Fruit fly (Drosophila melanogaster) whole organism, pupa: Measurements from ENCODE around the gene Ance-3.

ENCODE experiments used
- CG10348 ChIP-seq: fragments of 200-800 bp; sonication (Bioruptor generic); IDR thresholded peaks from 2 replicates; pipeline ENCODE4 v1.3.6; 2022; ENCODE audit warnings: missing biosample characterization, missing genetic modification characterization
- CG12605 ChIP-seq: fragments of 200-800 bp; sonication (Bioruptor generic); IDR thresholded peaks from 2 replicates; pipeline ENCODE4 v1.3.6; 2022; ENCODE audit warnings: missing biosample characterization, missing genetic modification characterization
- CG13204 ChIP-seq: fragments of 200-800 bp; sonication (Bioruptor generic); optimal IDR thresholded peaks from 2 replicates; lab custom pipeline; 2018; ENCODE audit warnings: missing biosample characterization, mild to moderate bottlenecking, missing genetic modification characterization, moderate library complexity
- CG14655 ChIP-seq: fragments of 200-800 bp; sonication (Bioruptor generic); optimal IDR thresholded peaks from 3 replicates; lab custom pipeline; 2017; ENCODE audit warnings: mild to moderate bottlenecking, missing biosample characterization, missing genetic modification reagents, missing genetic modification characterization
- CG15710 ChIP-seq: fragments of 200-800 bp; sonication (Bioruptor generic); optimal IDR thresholded peaks from 2 replicates; lab custom pipeline; 2018; ENCODE audit warnings: missing biosample characterization, mild to moderate bottlenecking, missing genetic modification characterization, moderate library complexity
- CG17806 ChIP-seq: fragments of 200-800 bp; sonication (Bioruptor generic); optimal IDR thresholded peaks from 2 replicates; lab custom pipeline; 2018; ENCODE audit warnings: missing biosample characterization, mild to moderate bottlenecking, missing genetic modification characterization, moderate library complexity
- CG32121 ChIP-seq: fragments of 200-800 bp; sonication (Bioruptor generic); IDR thresholded peaks from 2 replicates; pipeline ENCODE4 v1.3.6; 2022; ENCODE audit warnings: missing biosample characterization, missing genetic modification characterization
- CG34367 ChIP-seq: fragments of 200-800 bp; sonication (Bioruptor generic); optimal IDR thresholded peaks from 2 replicates; lab custom pipeline; 2018; ENCODE audit warnings: missing biosample characterization, mild to moderate bottlenecking, missing genetic modification characterization
- CG4496 ChIP-seq: fragments of 200-800 bp; sonication (Bioruptor generic); IDR thresholded peaks from 3 replicates; pipeline ENCODE4 v1.3.6; 2022; ENCODE audit warnings: missing biosample characterization, missing genetic modification characterization
- CG8159 ChIP-seq: fragments of 200-800 bp; sonication (Bioruptor generic); optimal IDR thresholded peaks from 3 replicates; lab custom pipeline; 2018; ENCODE audit warnings: missing biosample characterization, mild to moderate bottlenecking, missing genetic modification characterization, moderate library complexity
- CG8301 ChIP-seq: fragments of 200-800 bp; sonication (Bioruptor generic); optimal IDR thresholded peaks from 2 replicates; lab custom pipeline; 2018; ENCODE audit warnings: missing biosample characterization, mild to moderate bottlenecking, missing genetic modification characterization
- CG9948 ChIP-seq: fragments of 200-800 bp; sonication (Bioruptor generic); optimal IDR thresholded peaks from 2 replicates; lab custom pipeline; 2018; ENCODE audit warnings: missing biosample characterization, mild to moderate bottlenecking, missing genetic modification characterization, moderate library complexity
- D1 ChIP-seq: fragments of 200-800 bp; sonication (Bioruptor generic); optimal IDR thresholded peaks from 2 replicates; lab custom pipeline; 2018; ENCODE audit warnings: missing biosample characterization, mild to moderate bottlenecking, missing genetic modification characterization, moderate library complexity
- EcR ChIP-seq: fragments of 200-800 bp; sonication (Bioruptor generic); optimal IDR thresholded peaks from 3 replicates; lab custom pipeline; 2019; ENCODE audit warnings: missing biosample characterization, missing genetic modification characterization, mild to moderate bottlenecking, moderate library complexity, missing genetic modification reagents
- Ets98B ChIP-seq: fragments of 200-800 bp; sonication (Bioruptor generic); IDR thresholded peaks from 2 replicates; pipeline ENCODE4 v1.3.6; 2022; ENCODE audit warnings: missing biosample characterization, missing genetic modification characterization
- Pif1A ChIP-seq: fragments of 200-800 bp; sonication (Bioruptor generic); optimal IDR thresholded peaks from 3 replicates; lab custom pipeline; 2016; ENCODE audit warnings: missing biosample characterization, missing genetic modification characterization
- Pif1B ChIP-seq: fragments of 200-800 bp; sonication (Bioruptor generic); optimal IDR thresholded peaks from 3 replicates; lab custom pipeline; 2016; ENCODE audit warnings: missing biosample characterization, missing genetic modification characterization
- Snoo ChIP-seq: fragments of 200-800 bp; sonication (Bioruptor generic); optimal IDR thresholded peaks from 3 replicates; lab custom pipeline; 2017; ENCODE audit warnings: missing biosample characterization, mild to moderate bottlenecking, missing genetic modification characterization, inconsistent platforms
- fd96Ca ChIP-seq: fragments of 200-800 bp; sonication (Bioruptor generic); IDR thresholded peaks from 3 replicates; pipeline ENCODE4 v1.3.6; 2022; ENCODE audit warnings: missing biosample characterization, missing genetic modification characterization
- gl ChIP-seq: fragments of 200-800 bp; sonication (Bioruptor generic); optimal IDR thresholded peaks from 2 replicates; lab custom pipeline; 2018; ENCODE audit warnings: missing biosample characterization, mild to moderate bottlenecking, missing genetic modification characterization
- rn ChIP-seq: fragments of 200-800 bp; sonication (Bioruptor generic); IDR thresholded peaks from 2 replicates; pipeline ENCODE4 v1.3.6; 2022; ENCODE audit warnings: missing biosample characterization, missing genetic modification characterization

The Ance-3 gene

DNA sequence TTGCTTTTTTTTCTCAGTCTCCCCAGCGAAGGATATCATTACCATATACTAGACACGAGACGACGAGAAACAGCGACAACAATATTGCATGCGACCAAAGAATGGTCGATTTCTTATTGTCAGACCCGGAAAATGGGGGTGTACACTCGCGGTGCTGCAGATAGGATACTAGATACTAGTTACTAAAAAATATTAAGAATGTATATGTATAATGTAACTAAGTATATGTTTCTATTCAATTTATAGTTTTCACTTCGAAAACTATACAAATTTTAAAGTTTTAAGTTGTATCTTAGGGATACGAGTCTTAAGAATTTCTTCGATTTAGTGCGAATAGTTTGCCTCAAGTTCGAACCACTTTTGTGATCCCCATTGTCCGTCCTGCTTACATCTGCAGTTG, 21.1 kb upstream of the Ance-3 start:
- TF ChIP-seq fd96Ca (GFP tag; lab: Robert Waterston, UW) = no peak
- peak; percentile 48 for TF ChIP-seq CG15710 (tag; lab: Kevin White, UChicago)
- TF ChIP-seq CG12605 (GFP tag; lab: Robert Waterston, UW) = peak; percentile 33; the same call in 1 of the 2 replicates
- TF ChIP-seq Pif1B (GFP tag; lab: Kevin White, UChicago) = no peak
- TF ChIP-seq CG17806 (tag; lab: Kevin White, UChicago) = peak; percentile 68
- TF ChIP-seq CG14655 = no peak
- peak; percentile 29; the same call in 1 of the 3 replicates for TF ChIP-seq CG4496
- TF ChIP-seq CG13204 (GFP tag; lab: Kevin White, UChicago) = peak; percentile 21
- TF ChIP-seq EcR (GFP tag; lab: Kevin White, UChicago) = no peak
- no peak for TF ChIP-seq CG32121 (GFP tag; lab: Robert Waterston, UW)
- TF ChIP-seq CG34367 (tag; lab: Kevin White, UChicago) = peak; percentile 29
- TF ChIP-seq CG9948 (tag; lab: Kevin White, UChicago) = peak; percentile 60
- TF ChIP-seq CG10348 (GFP tag; lab: Robert Waterston, UW) = no peak
- no peak for TF ChIP-seq Pif1A (GFP tag; lab: Kevin White, UChicago)
- TF ChIP-seq, all 21 proteins: peak for 7

dm6 chr2L:13900111-13900930, 14.2 kb upstream of the Ance-3 start:
- TF ChIP-seq fd96Ca (GFP tag; lab: Robert Waterston, UW) (peak; percentile 27; the same call in 1 of the 3 replicates), CG9948 (tag; lab: Kevin White, UChicago) (no peak)

DNA sequence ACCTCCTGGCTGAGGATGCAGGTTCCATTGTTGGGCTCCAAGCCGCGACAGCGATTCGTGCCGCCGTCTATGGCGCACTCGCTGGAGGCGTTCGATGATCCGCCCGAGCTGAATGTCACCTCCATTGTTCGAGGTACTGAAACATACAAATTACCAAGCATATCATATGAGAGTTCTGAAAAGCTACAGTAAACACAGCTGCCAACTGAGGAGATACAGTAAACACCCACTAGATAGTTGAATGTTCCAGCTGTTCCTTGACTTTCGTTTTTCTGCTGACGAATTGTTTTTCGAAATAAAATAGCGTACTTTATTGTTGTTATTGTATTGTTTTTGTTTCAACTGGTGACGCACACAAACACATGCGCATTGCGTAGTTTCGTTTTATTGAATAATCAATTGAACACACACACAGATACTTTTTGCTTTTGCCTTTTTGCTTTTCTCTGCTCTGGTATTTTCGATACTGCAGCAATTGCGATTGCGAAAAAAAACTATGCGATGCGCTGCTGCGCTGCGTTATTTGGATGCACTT, 10.7 kb upstream of the Ance-3 start:
- TF ChIP-seq D1 (tag; lab: Kevin White, UChicago) (no peak), CG32121 (GFP tag; lab: Robert Waterston, UW) (no peak), CG12605 (GFP tag; lab: Robert Waterston, UW) (no peak), fd96Ca (GFP tag; lab: Robert Waterston, UW) (no peak), CG4496 (no peak), EcR (GFP tag; lab: Kevin White, UChicago) (peak; percentile 39)
- TF ChIP-seq, all 21 proteins: peak for 1

DNA sequence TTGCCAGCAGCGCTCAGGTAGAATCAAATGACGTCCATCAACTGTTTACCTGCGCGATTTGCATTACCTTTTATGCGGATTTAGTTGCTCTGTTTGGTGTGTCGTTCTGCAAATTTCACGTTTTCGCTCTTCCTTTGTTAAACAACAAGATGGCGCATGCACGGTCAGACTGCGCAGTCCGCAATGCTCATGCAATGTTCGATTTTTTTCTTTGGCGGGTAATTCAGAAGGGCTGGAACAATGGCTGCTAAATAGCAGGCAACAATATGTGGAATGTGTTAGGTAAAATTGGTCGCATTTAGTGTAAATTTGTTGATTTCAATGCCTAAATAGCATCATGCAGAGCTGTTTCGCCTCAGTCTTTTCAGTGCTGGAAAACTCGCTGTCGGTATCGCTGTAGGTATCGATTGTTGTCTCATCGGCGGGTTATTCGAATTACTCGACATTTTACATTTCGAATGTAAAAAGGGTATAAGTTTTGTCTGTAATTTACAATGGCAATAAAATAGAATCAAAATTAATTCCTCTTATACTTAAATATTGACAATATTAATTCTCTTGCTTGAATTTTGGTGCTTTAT, 10.1 kb upstream of the Ance-3 start, which contains the start of gene Smg5:
Smg5 (minus strand) TSS at position 331 of the 581 bp plus-strand sequence.
- TF ChIP-seq CG17806 (tag; lab: Kevin White, UChicago) = peak; percentile 59
- peak; percentile 72 for TF ChIP-seq Snoo
- peak; percentile 93 for TF ChIP-seq CG4496
- no peak for TF ChIP-seq CG13204 (GFP tag; lab: Kevin White, UChicago)
- TF ChIP-seq gl (tag; lab: Kevin White, UChicago) = no peak
- TF ChIP-seq CG14655 = no peak
- no peak for TF ChIP-seq D1 (tag; lab: Kevin White, UChicago)
- TF ChIP-seq CG32121 (GFP tag; lab: Robert Waterston, UW) = peak; percentile 90
- TF ChIP-seq CG8159 (tag; lab: Kevin White, UChicago) = no peak
- TF ChIP-seq CG12605 (GFP tag; lab: Robert Waterston, UW) = 0 out of 2 replicates have a peak, but pooled peaks have one; percentile 17
- TF ChIP-seq EcR (GFP tag; lab: Kevin White, UChicago) = no peak
- TF ChIP-seq fd96Ca (GFP tag; lab: Robert Waterston, UW) = peak; percentile 98
- peak; percentile 41 for TF ChIP-seq CG9948 (tag; lab: Kevin White, UChicago)
- no peak for TF ChIP-seq Pif1A (GFP tag; lab: Kevin White, UChicago)
- TF ChIP-seq Pif1B (GFP tag; lab: Kevin White, UChicago) = no peak
- TF ChIP-seq CG8301 (tag; lab: Kevin White, UChicago) = peak; percentile 63
- TF ChIP-seq rn (GFP tag; lab: Robert Waterston, UW) = peak; percentile 65
- peak; percentile 55; the same call in 1 of the 2 replicates for TF ChIP-seq CG10348 (GFP tag; lab: Robert Waterston, UW)
- peak; percentile 89 for TF ChIP-seq Ets98B (GFP tag; lab: Robert Waterston, UW)
- TF ChIP-seq CG34367 (tag; lab: Kevin White, UChicago) = peak; percentile 72
- TF ChIP-seq CG15710 (tag; lab: Kevin White, UChicago) = peak; percentile 80

DNA sequence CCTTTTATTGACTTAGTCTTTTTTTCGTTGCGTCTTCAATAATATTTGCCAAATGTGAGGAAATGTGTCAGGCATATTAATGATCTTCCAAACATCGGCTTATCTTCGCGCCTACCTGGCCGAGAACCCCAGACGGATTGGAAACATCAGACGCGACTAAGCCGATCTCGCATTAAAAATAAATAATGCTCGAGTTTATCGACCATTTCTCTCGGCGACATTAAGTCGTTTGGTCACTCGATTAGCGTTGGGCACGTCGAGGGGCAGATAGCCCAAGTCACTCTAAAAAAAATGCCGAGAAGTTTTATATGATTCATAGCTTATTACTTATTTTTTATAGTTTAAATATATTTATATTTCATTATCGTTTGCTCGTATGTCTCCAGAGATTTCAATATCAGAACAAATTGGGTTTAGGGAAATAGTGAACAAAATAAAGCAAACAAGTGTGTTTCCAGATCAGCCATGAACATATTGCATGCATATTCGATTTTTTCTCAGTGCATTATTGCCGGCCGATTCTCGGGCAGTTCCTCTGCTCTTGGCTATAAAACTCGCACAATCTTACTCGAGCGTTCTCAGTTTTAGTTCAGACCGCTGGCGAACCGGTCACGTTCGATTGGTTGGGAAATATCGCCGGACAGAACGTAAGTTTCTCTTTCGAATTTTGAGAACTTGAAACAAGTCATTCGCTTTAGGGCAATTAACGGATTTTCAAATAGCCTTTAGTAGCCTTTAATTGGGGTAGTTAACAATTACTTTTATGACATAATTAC, 9.3 kb upstream of the Ance-3 start, which contains the start of gene Ance:
Ance (plus strand) TSS at position 574 of the 776 bp plus-strand sequence.
- TF ChIP-seq CG32121 (GFP tag; lab: Robert Waterston, UW) = peak; percentile 40; the same call in 1 of the 2 replicates
- peak; percentile 49 for TF ChIP-seq Pif1A (GFP tag; lab: Kevin White, UChicago)
- peak; percentile 53 for TF ChIP-seq CG34367 (tag; lab: Kevin White, UChicago)
- no peak for TF ChIP-seq gl (tag; lab: Kevin White, UChicago)
- no peak for TF ChIP-seq CG12605 (GFP tag; lab: Robert Waterston, UW)
- TF ChIP-seq CG8301 (tag; lab: Kevin White, UChicago) = no peak
- TF ChIP-seq Pif1B (GFP tag; lab: Kevin White, UChicago) = peak; percentile 53
- peak; percentile 62; the same call in 2 of the 3 replicates for TF ChIP-seq fd96Ca (GFP tag; lab: Robert Waterston, UW)
- TF ChIP-seq CG13204 (GFP tag; lab: Kevin White, UChicago) = no peak
- TF ChIP-seq CG10348 (GFP tag; lab: Robert Waterston, UW) = no peak
- no peak for TF ChIP-seq CG14655
- TF ChIP-seq CG17806 (tag; lab: Kevin White, UChicago) = no peak
- TF ChIP-seq rn (GFP tag; lab: Robert Waterston, UW) = no peak
- peak; percentile 75 for TF ChIP-seq CG15710 (tag; lab: Kevin White, UChicago)
- peak; percentile 61 for TF ChIP-seq CG8159 (tag; lab: Kevin White, UChicago)
- TF ChIP-seq D1 (tag; lab: Kevin White, UChicago) = no peak
- peak; percentile 25; the same call in 1 of the 2 replicates for TF ChIP-seq Ets98B (GFP tag; lab: Robert Waterston, UW)
- peak; percentile 28 for TF ChIP-seq EcR (GFP tag; lab: Kevin White, UChicago)
- peak; percentile 62 for TF ChIP-seq CG4496
- peak; percentile 37 for TF ChIP-seq Snoo
- TF ChIP-seq CG9948 (tag; lab: Kevin White, UChicago) = peak; percentile 38
